Worm (Caenorhabditis elegans) whole organism, young adult: ENCODE results near the gene nstp-4.

ENCODE experiments used
- C17E4.6 ChIP-seq: fragments of 200-800 bp; sonication (Bioruptor generic); IDR thresholded peaks from 2 replicates; pipeline ENCODE4 v1.3.6; 2022; ENCODE audit warnings: missing genetic modification reagents, missing genetic modification characterization, missing compliant biosample characterization
- F33H1.4 ChIP-seq: fragments of 200-800 bp; sonication (Bioruptor generic); IDR thresholded peaks from 2 replicates; pipeline ENCODE4 v1.3.6; 2022; ENCODE audit warnings: missing genetic modification reagents, missing genetic modification characterization, missing compliant biosample characterization
- F55B11.4 ChIP-seq: sonication (generic microtip); optimal IDR thresholded peaks from 2 replicates; lab custom pipeline; 2016; ENCODE audit warnings: missing compliant biosample characterization, missing genetic modification characterization, borderline replicate concordance; ENCODE audit not compliant: insufficient read depth
- Y56A3A.18 ChIP-seq: fragments of 200-800 bp; sonication (Bioruptor generic); IDR thresholded peaks from 2 replicates; pipeline ENCODE4 v1.3.6; 2022; ENCODE audit warnings: missing genetic modification reagents, missing genetic modification characterization, missing compliant biosample characterization
- egrh-3 ChIP-seq: fragments of 200-800 bp; sonication (Bioruptor generic); IDR thresholded peaks from 2 replicates; pipeline ENCODE4 v1.3.6; 2022; ENCODE audit warnings: missing genetic modification reagents, missing genetic modification characterization, missing compliant biosample characterization
- ekl-4 ChIP-seq: fragments of 200-800 bp; sonication (Bioruptor generic); IDR thresholded peaks from 2 replicates; pipeline ENCODE4 v1.3.6; 2022; ENCODE audit warnings: missing genetic modification reagents, missing genetic modification characterization, missing compliant biosample characterization
- lin-26 ChIP-seq: fragments of 200-800 bp; sonication (Bioruptor generic); IDR thresholded peaks from 2 replicates; pipeline ENCODE4 v1.3.6; 2022; ENCODE audit warnings: missing genetic modification reagents, missing genetic modification characterization, missing compliant biosample characterization
- lsl-1 ChIP-seq: fragments of 200-800 bp; sonication (Bioruptor generic); optimal IDR thresholded peaks from 2 replicates; lab custom pipeline; 2018; ENCODE audit warnings: mild to moderate bottlenecking, missing genetic modification characterization, moderate library complexity, missing compliant biosample characterization
- pbrm-1 ChIP-seq: fragments of 200-800 bp; sonication (Bioruptor generic); IDR thresholded peaks from 2 replicates; pipeline ENCODE4 v1.3.6; 2022; ENCODE audit warnings: missing genetic modification reagents, missing genetic modification characterization, missing compliant biosample characterization
- unc-62 ChIP-seq: fragments of 150-350 bp; optimal IDR thresholded peaks from 2 replicates; lab custom pipeline; 2014; ENCODE audit warnings: missing biosample characterization, missing genetic modification reagents, missing genetic modification characterization
- ztf-6 ChIP-seq: fragments of 200-800 bp; sonication (Bioruptor generic); IDR thresholded peaks from 2 replicates; pipeline ENCODE4 v1.3.6; 2022; ENCODE audit warnings: missing genetic modification reagents, missing genetic modification characterization, missing compliant biosample characterization

DNA sequence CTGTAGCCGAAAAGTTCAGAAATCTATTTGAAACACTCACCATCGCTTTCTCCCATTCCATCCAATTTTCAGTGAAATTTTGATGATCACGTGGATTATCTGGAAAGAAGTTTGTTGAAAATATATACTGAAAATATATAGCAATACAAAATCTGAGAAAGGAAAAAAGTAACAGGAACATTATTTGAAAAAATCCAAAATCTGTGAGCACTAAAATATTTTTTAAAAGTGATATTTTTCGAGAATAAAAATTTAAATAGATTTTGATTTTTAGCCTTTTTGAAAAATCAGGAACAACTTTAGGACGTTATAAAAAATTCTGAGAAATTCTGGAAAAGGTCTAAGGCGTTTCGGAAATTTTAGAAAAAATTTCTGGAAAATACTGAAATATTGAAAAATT is 31.7 kb upstream of the nstp-4 start, which contains the start of gene dmsr-4:
- TF ChIP-seq Y56A3A.18 (GFP tag; lab: Robert Waterston, UW) (no peak), F33H1.4 (GFP tag; lab: Robert Waterston, UW) (no peak), unc-62 (GFP tag; lab: Kevin White, UChicago) (no peak), F55B11.4 (tag; lab: Kevin White, UChicago) (no peak), lsl-1 (no peak), pbrm-1 (GFP tag; lab: Robert Waterston, UW) (no peak), egrh-3 (no peak), lin-26 (GFP tag; lab: Robert Waterston, UW) (no peak), C17E4.6 (GFP tag; lab: Robert Waterston, UW) (no peak), ekl-4 (GFP tag; lab: Robert Waterston, UW) (no peak), ztf-6 (GFP tag; lab: Robert Waterston, UW) (no peak)
